Fruit fly (Drosophila melanogaster): ENCODE measurements around the gene CG11630.

DNA sequence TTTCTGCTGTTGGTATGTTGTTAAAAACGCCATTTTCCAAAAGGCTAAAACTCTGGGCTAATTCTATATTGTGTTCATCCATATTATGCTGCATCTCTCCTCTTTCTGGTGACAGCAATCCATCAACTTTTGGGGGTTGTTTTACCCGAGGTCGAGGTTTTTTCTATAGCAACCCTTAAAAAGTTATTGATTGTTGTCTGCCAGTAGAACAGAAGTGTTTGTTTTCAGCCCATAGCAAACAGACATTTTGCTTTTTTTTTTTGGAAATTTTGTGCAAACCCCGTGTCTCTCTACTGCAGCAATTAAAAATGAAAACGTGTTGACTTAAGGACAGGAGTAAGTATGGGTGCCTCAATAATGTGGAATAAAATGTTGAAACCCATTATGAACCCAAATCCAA, 22.5 kb upstream of the CG11630 start:
- TF ChIP-seq psq (optimal IDR thresholded peaks at IDR 0.05) (no peak), h (optimal IDR thresholded peaks at IDR 0.05) (no peak)

Measured in Kc167 (cell line).